Fruit fly (Drosophila melanogaster) whole organism, embryonic: Measurements from ENCODE around the gene Plc21C.

ENCODE experiments used
- BEAF-32 ChIP-seq: fragments of 200-800 bp; sonication (Bioruptor generic); optimal IDR thresholded peaks from 3 replicates; lab custom pipeline; 2017; ENCODE audit warnings: missing biosample characterization, missing genetic modification characterization, mild to moderate bottlenecking, moderate library complexity, missing genetic modification reagents
- CG10147 ChIP-seq: fragments of 200-800 bp; sonication (Bioruptor generic); optimal IDR thresholded peaks from 2 replicates; lab custom pipeline; 2019; ENCODE audit warnings: missing biosample characterization, mild to moderate bottlenecking, missing genetic modification characterization, moderate library complexity
- CG1024 ChIP-seq: fragments of 200-800 bp; sonication (Bioruptor generic); IDR thresholded peaks from 2 replicates; pipeline ENCODE4 v1.3.6; 2022; ENCODE audit warnings: missing biosample characterization, missing genetic modification characterization
- CG11085 ChIP-seq: fragments of 200-800 bp; sonication (Bioruptor generic); IDR thresholded peaks from 2 replicates; pipeline ENCODE4 v1.3.6; 2022; ENCODE audit warnings: missing biosample characterization, missing genetic modification characterization
- CG11504 ChIP-seq: fragments of 200-800 bp; sonication (Bioruptor generic); optimal IDR thresholded peaks from 3 replicates; lab custom pipeline; 2019; ENCODE audit warnings: missing biosample characterization, mild to moderate bottlenecking, missing genetic modification characterization, moderate library complexity
- CG13287 ChIP-seq: fragments of 200-800 bp; sonication (Bioruptor generic); IDR thresholded peaks from 2 replicates; pipeline ENCODE4 v1.3.6; 2022; ENCODE audit warnings: missing biosample characterization, missing genetic modification characterization; ENCODE audit not compliant: partially characterized antibody
- CG13296 ChIP-seq: fragments of 200-800 bp; sonication (Bioruptor generic); optimal IDR thresholded peaks from 3 replicates; lab custom pipeline; 2018; ENCODE audit warnings: missing biosample characterization, mild to moderate bottlenecking, missing genetic modification characterization
- CG14860 ChIP-seq: fragments of 200-800 bp; sonication (Bioruptor generic); IDR thresholded peaks from 3 replicates; pipeline ENCODE4 v1.3.6; 2022; ENCODE audit warnings: missing biosample characterization, missing genetic modification characterization; ENCODE audit not compliant: partially characterized antibody
- CG15073 ChIP-seq: fragments of 200-800 bp; sonication (Bioruptor generic); optimal IDR thresholded peaks from 2 replicates; lab custom pipeline; 2016; ENCODE audit warnings: missing biosample characterization, missing genetic modification characterization
- CG16779 ChIP-seq: fragments of 200-800 bp; sonication (Bioruptor generic); IDR thresholded peaks from 2 replicates; pipeline ENCODE4 v1.3.6; 2022; ENCODE audit warnings: missing biosample characterization, missing genetic modification characterization
- CG16863 ChIP-seq: fragments of 200-800 bp; sonication (Bioruptor generic); optimal IDR thresholded peaks from 3 replicates; lab custom pipeline; 2016; ENCODE audit warnings: missing biosample characterization, missing genetic modification characterization
- CG17359 ChIP-seq: fragments of 200-800 bp; sonication (Bioruptor generic); optimal IDR thresholded peaks from 3 replicates; lab custom pipeline; 2018; ENCODE audit warnings: missing biosample characterization, mild to moderate bottlenecking, missing genetic modification characterization, moderate library complexity
- CG17829 ChIP-seq: fragments of 200-800 bp; optimal IDR thresholded peaks from 2 replicates; lab custom pipeline; 2019; ENCODE audit warnings: missing biosample characterization, mild to moderate bottlenecking, missing genetic modification characterization, moderate library complexity
- CG18262 ChIP-seq: fragments of 200-800 bp; optimal IDR thresholded peaks from 3 replicates; lab custom pipeline; 2019; ENCODE audit warnings: missing biosample characterization, mild to moderate bottlenecking, missing genetic modification characterization, moderate library complexity
- CG18599 ChIP-seq: fragments of 200-800 bp; sonication (Bioruptor generic); optimal IDR thresholded peaks from 3 replicates; lab custom pipeline; 2017; ENCODE audit warnings: missing biosample characterization, missing genetic modification characterization, mild to moderate bottlenecking, moderate library complexity, missing genetic modification reagents
- CG2116 ChIP-seq: fragments of 200-800 bp; sonication (Bioruptor generic); optimal IDR thresholded peaks from 3 replicates; lab custom pipeline; 2018; ENCODE audit warnings: missing biosample characterization, mild to moderate bottlenecking, missing genetic modification characterization
- CG2120 ChIP-seq: fragments of 200-800 bp; sonication (Bioruptor generic); optimal IDR thresholded peaks from 3 replicates; lab custom pipeline; 2016; ENCODE audit warnings: missing biosample characterization, missing genetic modification characterization
- CG30020 ChIP-seq: fragments of 200-800 bp; optimal IDR thresholded peaks from 2 replicates; lab custom pipeline; 2019; ENCODE audit warnings: missing biosample characterization, mild to moderate bottlenecking, missing genetic modification characterization, moderate library complexity
- CG30403 ChIP-seq: fragments of 200-800 bp; sonication (Bioruptor generic); optimal IDR thresholded peaks from 3 replicates; lab custom pipeline; 2016; ENCODE audit warnings: missing biosample characterization, missing genetic modification characterization
- CG33557 ChIP-seq: fragments of 200-800 bp; sonication (Bioruptor generic); optimal IDR thresholded peaks from 2 replicates; lab custom pipeline; 2019; ENCODE audit warnings: missing biosample characterization, mild to moderate bottlenecking, missing genetic modification characterization, moderate library complexity
- CG34224 ChIP-seq: fragments of 200-800 bp; sonication (Bioruptor generic); IDR thresholded peaks from 3 replicates; pipeline ENCODE4 v1.3.6; 2022; ENCODE audit warnings: missing biosample characterization, missing genetic modification characterization; ENCODE audit not compliant: partially characterized antibody
- CG8281 ChIP-seq: fragments of 200-800 bp; sonication (Bioruptor generic); optimal IDR thresholded peaks from 2 replicates; lab custom pipeline; 2018; ENCODE audit warnings: missing biosample characterization, mild to moderate bottlenecking, missing genetic modification characterization, moderate library complexity
- CG8388 ChIP-seq: fragments of 200-800 bp; sonication (Bioruptor generic); optimal IDR thresholded peaks from 2 replicates; lab custom pipeline; 2019; ENCODE audit warnings: missing biosample characterization, mild to moderate bottlenecking, missing genetic modification characterization, moderate library complexity
- CG9609 ChIP-seq: fragments of 200-800 bp; sonication (Bioruptor generic); optimal IDR thresholded peaks from 3 replicates; lab custom pipeline; 2016; ENCODE audit warnings: missing biosample characterization, missing genetic modification characterization
- Deaf1 ChIP-seq: fragments of 200-800 bp; optimal IDR thresholded peaks from 3 replicates; lab custom pipeline; 2019; ENCODE audit warnings: missing biosample characterization, mild to moderate bottlenecking, missing genetic modification characterization, moderate library complexity
- E2f1 ChIP-seq: fragments of 200-800 bp; sonication (Bioruptor generic); IDR thresholded peaks from 2 replicates; pipeline ENCODE4 v1.3.6; 2022; ENCODE audit warnings: missing biosample characterization, missing genetic modification characterization
- E2f2 ChIP-seq: fragments of 200-800 bp; sonication (Bioruptor generic); IDR thresholded peaks from 2 replicates; pipeline ENCODE4 v1.3.6; 2022; ENCODE audit warnings: missing biosample characterization, missing genetic modification characterization
- Meics ChIP-seq: fragments of 200-800 bp; sonication (Bioruptor generic); optimal IDR thresholded peaks from 2 replicates; lab custom pipeline; 2017; ENCODE audit warnings: missing biosample characterization, mild to moderate bottlenecking, missing genetic modification characterization
- Nf-YB ChIP-seq: fragments of 200-800 bp; sonication (Bioruptor generic); optimal IDR thresholded peaks from 3 replicates; lab custom pipeline; 2019; ENCODE audit warnings: missing biosample characterization, mild to moderate bottlenecking, missing genetic modification characterization, moderate library complexity
- PHDP ChIP-seq: fragments of 200-800 bp; sonication (Bioruptor generic); optimal IDR thresholded peaks from 3 replicates; lab custom pipeline; 2018; ENCODE audit warnings: missing biosample characterization, mild to moderate bottlenecking, missing genetic modification characterization, moderate library complexity
- Sry-β ChIP-seq: fragments of 200-800 bp; sonication (Bioruptor generic); optimal IDR thresholded peaks from 2 replicates; lab custom pipeline; 2018; ENCODE audit warnings: missing biosample characterization, mild to moderate bottlenecking, missing genetic modification characterization, moderate library complexity
- ac ChIP-seq: fragments of 200-800 bp; sonication (Bioruptor generic); optimal IDR thresholded peaks from 3 replicates; lab custom pipeline; 2017; ENCODE audit warnings: missing biosample characterization, mild to moderate bottlenecking, missing genetic modification characterization
- bowl ChIP-seq: fragments of 200-800 bp; sonication (Bioruptor generic); IDR thresholded peaks from 2 replicates; pipeline ENCODE4 v1.3.6; 2022; ENCODE audit warnings: missing biosample characterization, missing genetic modification characterization
- bsh ChIP-seq, 2 experiments: fragments of 200-800 bp; sonication (Bioruptor generic); optimal IDR thresholded peaks; 2 replicates each; lab custom pipeline; 2017 to 2018; ENCODE audit warnings: mild to moderate bottlenecking in 2 of 2, missing biosample characterization in 2 of 2, missing genetic modification characterization in 2 of 2, moderate library complexity in 1 of 2
- corto ChIP-seq: fragments of 200-800 bp; sonication (Bioruptor generic); optimal IDR thresholded peaks from 2 replicates; lab custom pipeline; 2016; ENCODE audit warnings: missing biosample characterization, mild to moderate bottlenecking, missing genetic modification characterization, moderate library complexity
- croc ChIP-seq: fragments of 200-800 bp; sonication (Bioruptor generic); conservative IDR thresholded peaks from 3 replicates; pipeline ENCODE4 v1.3.6; 2022; ENCODE audit warnings: missing biosample characterization, missing genetic modification characterization
- dysf ChIP-seq: fragments of 200-800 bp; sonication (Bioruptor generic); IDR thresholded peaks from 3 replicates; pipeline ENCODE4 v1.3.6; 2022; ENCODE audit warnings: missing biosample characterization, missing genetic modification characterization
- gsb ChIP-seq: fragments of 200-800 bp; sonication (Bioruptor generic); IDR thresholded peaks from 2 replicates; pipeline ENCODE4 v1.3.6; 2022; ENCODE audit warnings: missing biosample characterization, missing genetic modification characterization
- hb ChIP-seq: fragments of 200-800 bp; sonication (Bioruptor generic); IDR thresholded peaks from 3 replicates; pipeline ENCODE4 v1.3.6; 2022; ENCODE audit warnings: missing biosample characterization, missing genetic modification characterization; ENCODE audit not compliant: partially characterized antibody
- kah ChIP-seq: fragments of 200-800 bp; sonication (Bioruptor generic); optimal IDR thresholded peaks from 2 replicates; lab custom pipeline; 2018; ENCODE audit warnings: missing biosample characterization, mild to moderate bottlenecking, missing genetic modification characterization
- mld ChIP-seq: fragments of 200-800 bp; sonication (Bioruptor generic); IDR thresholded peaks from 3 replicates; pipeline ENCODE4 v1.3.6; 2022; ENCODE audit warnings: missing biosample characterization, missing genetic modification characterization; ENCODE audit not compliant: partially characterized antibody
- nerfin-1 ChIP-seq: fragments of 200-800 bp; sonication (Bioruptor generic); optimal IDR thresholded peaks from 3 replicates; lab custom pipeline; 2019; ENCODE audit warnings: missing biosample characterization, mild to moderate bottlenecking, missing genetic modification characterization, moderate library complexity
- nerfin-2 ChIP-seq: fragments of 200-800 bp; sonication (Bioruptor generic); IDR thresholded peaks from 2 replicates; pipeline ENCODE4 v1.3.6; 2022; ENCODE audit warnings: missing biosample characterization, missing genetic modification characterization; ENCODE audit not compliant: partially characterized antibody
- phol ChIP-seq: fragments of 200-800 bp; sonication (Bioruptor generic); optimal IDR thresholded peaks from 3 replicates; lab custom pipeline; 2018; ENCODE audit warnings: missing biosample characterization, mild to moderate bottlenecking, missing genetic modification characterization, moderate library complexity
- ranshi ChIP-seq: fragments of 200-800 bp; sonication (Bioruptor generic); IDR thresholded peaks from 2 replicates; pipeline ENCODE4 v1.3.6; 2022; ENCODE audit warnings: missing biosample characterization, missing genetic modification characterization
- row ChIP-seq: fragments of 200-800 bp; sonication (Bioruptor generic); IDR thresholded peaks from 3 replicates; pipeline ENCODE4 v1.3.6; 2022; ENCODE audit warnings: missing biosample characterization, missing genetic modification characterization
- slbo ChIP-seq: fragments of 200-800 bp; sonication (Bioruptor generic); IDR thresholded peaks from 2 replicates; pipeline ENCODE4 v1.3.6; 2022; ENCODE audit warnings: missing biosample characterization, missing genetic modification characterization
- zen ChIP-seq: fragments of 200-800 bp; sonication (Bioruptor generic); optimal IDR thresholded peaks from 3 replicates; lab custom pipeline; 2018; ENCODE audit warnings: missing biosample characterization, mild to moderate bottlenecking, missing genetic modification characterization, moderate library complexity
- zen2 ChIP-seq: fragments of 200-800 bp; sonication (Bioruptor generic); IDR thresholded peaks from 3 replicates; pipeline ENCODE4 v1.3.6; 2022; ENCODE audit warnings: missing biosample characterization, missing genetic modification characterization; ENCODE audit not compliant: partially characterized antibody

Plc21C gene

dm6 chr2L:273603-274002, 32.1 kb upstream of the Plc21C start, which contains the start of the genes mbm and CG11555 (continued):
- TF ChIP-seq Meics (GFP tag; lab: Kevin White, UChicago) (peak; percentile 40), CG14860 (peak; percentile 32; the same call in 1 of the 3 replicates), nerfin-2 (GFP tag; lab: Robert Waterston, UW) (no peak), croc (GFP tag; lab: Robert Waterston, UW) (no peak), E2f1 (GFP tag; lab: Robert Waterston, UW) (no peak), CG1024 (no peak), CG2120 (GFP tag; lab: Kevin White, UChicago) (no peak), bsh (GFP tag; optimal IDR thresholded peaks at IDR 0.05; lab: Kevin White, UChicago) (peak in 1 of 2 experiments; percentile 24), CG2116 (GFP tag; lab: Kevin White, UChicago) (peak; percentile 61), CG11085 (GFP tag; lab: Robert Waterston, UW) (no peak), CG9609 (no peak), corto (GFP tag; lab: Kevin White, UChicago) (no peak), dysf (GFP tag; lab: Robert Waterston, UW) (peak; percentile 24; the same call in 1 of the 3 replicates), CG13287 (GFP tag; lab: Robert Waterston, UW) (peak; percentile 73), ranshi (GFP tag; lab: Robert Waterston, UW) (no peak), CG33557 (GFP tag; lab: Kevin White, UChicago) (peak; percentile 24), Sry-β (GFP tag; lab: Kevin White, UChicago) (peak; percentile 98), mld (GFP tag; lab: Robert Waterston, UW) (no peak; the same call in 2 of the 3 replicates), CG10147 (GFP tag; lab: Kevin White, UChicago) (peak; percentile 51), CG18262 (peak; percentile 43), CG16863 (no peak), nerfin-1 (tag; lab: Kevin White, UChicago) (peak; percentile 36), E2f2 (GFP tag; lab: Robert Waterston, UW) (0 out of 2 replicates have a peak, but pooled peaks have one; percentile 27), CG13296 (GFP tag; lab: Kevin White, UChicago) (peak; percentile 40), CG11504 (peak; percentile 49), gsb (GFP tag; lab: Robert Waterston, UW) (no peak), CG8281 (tag; lab: Kevin White, UChicago) (no peak), ac (GFP tag; lab: Kevin White, UChicago) (no peak), zen (peak; percentile 50), CG30020 (tag; lab: Kevin White, UChicago) (peak; percentile 59), bowl (GFP tag; lab: Robert Waterston, UW) (no peak), CG34224 (GFP tag; lab: Robert Waterston, UW) (peak; percentile 53; the same call in 2 of the 3 replicates), CG18599 (GFP tag; lab: Kevin White, UChicago) (peak; percentile 34), BEAF-32 (GFP tag; lab: Kevin White, UChicago) (peak; percentile 58), CG15073 (GFP tag; lab: Kevin White, UChicago) (no peak), phol (tag; lab: Kevin White, UChicago) (peak; percentile 56), zen2 (GFP tag; lab: Robert Waterston, UW) (no peak; the same call in 2 of the 3 replicates), CG16779 (no peak), CG8388 (GFP tag; lab: Kevin White, UChicago) (peak; percentile 13), Nf-YB (peak; percentile 44), row (GFP tag; lab: Robert Waterston, UW) (peak; percentile 80), Deaf1 (tag; lab: Kevin White, UChicago) (peak; percentile 20), CG30403 (GFP tag; lab: Kevin White, UChicago) (peak; percentile 8), hb (peak; percentile 51; the same call in 1 of the 3 replicates), PHDP (peak; percentile 41), CG17359 (peak; percentile 31), slbo (GFP tag; lab: Robert Waterston, UW) (peak; percentile 25; the same call in 1 of the 2 replicates), kah (GFP tag; lab: Kevin White, UChicago) (peak; percentile 14), CG17829 (tag; lab: Kevin White, UChicago) (peak; percentile 60)
